Worm (Caenorhabditis elegans) whole organism, L1 larva: Measurements from ENCODE around the gene ced-2.

ENCODE experiments used
- C04F5.9 ChIP-seq: sonication (generic microtip); optimal IDR thresholded peaks from 2 replicates; lab custom pipeline; 2016; ENCODE audit warnings: missing genetic modification characterization, missing compliant biosample characterization
- C16A3.4 ChIP-seq: fragments of 150-350 bp; optimal IDR thresholded peaks from 2 replicates; lab custom pipeline; 2014; ENCODE audit warnings: missing biosample characterization, missing genetic modification characterization
- C34B4.2 ChIP-seq: sonication (generic microtip); optimal IDR thresholded peaks from 2 replicates; lab custom pipeline; 2017; ENCODE audit warnings: mild to moderate bottlenecking, missing genetic modification characterization, missing compliant biosample characterization
- F16B12.6 ChIP-seq: fragments of 150-350 bp; optimal IDR thresholded peaks from 2 replicates; lab custom pipeline; 2014; ENCODE audit warnings: missing biosample characterization, missing genetic modification characterization
- Y116A8C.19 ChIP-seq: sonication (generic microtip); optimal IDR thresholded peaks from 2 replicates; lab custom pipeline; 2016; ENCODE audit warnings: missing compliant biosample characterization, missing genetic modification characterization, borderline replicate concordance
- alr-1 ChIP-seq: fragments of 200-800 bp; sonication (Bioruptor generic); optimal IDR thresholded peaks from 2 replicates; lab custom pipeline; 2018; ENCODE audit warnings: borderline replicate concordance, mild to moderate bottlenecking, missing genetic modification characterization, missing compliant biosample characterization
- ceh-63 ChIP-seq: fragments of 200-800 bp; sonication (Bioruptor generic); optimal IDR thresholded peaks from 2 replicates; lab custom pipeline; 2018; ENCODE audit warnings: mild to moderate bottlenecking, missing genetic modification characterization, missing compliant biosample characterization
- dpl-1 ChIP-seq, 3 experiments: fragments of 150-350 bp in 2 of 3; sonication (generic microtip) in 1 of 3; optimal IDR thresholded peaks; 2 replicates each; lab custom pipeline; 2014 to 2017; ENCODE audit warnings: missing biosample characterization in 3 of 3, missing genetic modification characterization in 3 of 3, missing genetic modification reagents in 3 of 3
- efl-3 ChIP-seq: fragments of 200-800 bp; sonication (Bioruptor generic); optimal IDR thresholded peaks from 2 replicates; lab custom pipeline; 2018; ENCODE audit warnings: mild to moderate bottlenecking, missing genetic modification characterization, missing compliant biosample characterization
- egl-13 ChIP-seq: sonication (generic microtip); optimal IDR thresholded peaks from 2 replicates; lab custom pipeline; 2016; ENCODE audit warnings: missing genotype, missing genetic modification reagents, missing genetic modification characterization, missing compliant biosample characterization
- elt-2 ChIP-seq: sonication (generic microtip); optimal IDR thresholded peaks from 2 replicates; lab custom pipeline; 2016; ENCODE audit warnings: missing genetic modification characterization, mild to moderate bottlenecking, inconsistent platforms, missing compliant biosample characterization, missing genetic modification reagents
- fkh-10 ChIP-seq: sonication (generic microtip); optimal IDR thresholded peaks from 2 replicates; lab custom pipeline; 2017; ENCODE audit warnings: missing biosample characterization, missing genetic modification reagents, missing genetic modification characterization
- fkh-8 ChIP-seq: sonication (generic microtip); optimal IDR thresholded peaks from 2 replicates; lab custom pipeline; 2016; ENCODE audit warnings: mild to moderate bottlenecking, missing genetic modification characterization, missing compliant biosample characterization
- grh-1 ChIP-seq: fragments of 200-800 bp; sonication (Bioruptor generic); IDR thresholded peaks from 2 replicates; pipeline ENCODE4 v1.3.6; 2022; ENCODE audit warnings: missing genetic modification reagents, missing genetic modification characterization, missing compliant biosample characterization
- hlh-17 ChIP-seq: fragments of 200-800 bp; sonication (Bioruptor generic); optimal IDR thresholded peaks from 2 replicates; lab custom pipeline; 2018; ENCODE audit warnings: missing genetic modification characterization, mild to moderate bottlenecking, missing compliant biosample characterization, moderate library complexity, borderline replicate concordance
- hpl-2 ChIP-seq: fragments of 150-350 bp; optimal IDR thresholded peaks from 2 replicates; lab custom pipeline; 2014; ENCODE audit warnings: missing biosample characterization, missing genetic modification reagents, missing genetic modification characterization
- lin-14 ChIP-seq: fragments of 200-800 bp; sonication (Bioruptor generic); optimal IDR thresholded peaks from 2 replicates; lab custom pipeline; 2018; ENCODE audit warnings: mild to moderate bottlenecking, missing genetic modification characterization, moderate library complexity, missing compliant biosample characterization
- lin-15B ChIP-seq: fragments of 150-350 bp; sonication (generic microtip); optimal IDR thresholded peaks from 3 replicates; lab custom pipeline; 2014; ENCODE audit warnings: missing biosample characterization, missing genetic modification characterization
- lin-35 ChIP-seq, 2 experiments: fragments of 150-350 bp; optimal IDR thresholded peaks; 2 replicates each; lab custom pipeline; 2014; ENCODE audit warnings: missing biosample characterization in 2 of 2, missing genetic modification characterization in 2 of 2, missing genetic modification reagents in 2 of 2
- lin-39 ChIP-seq: fragments of 150-350 bp; optimal IDR thresholded peaks from 2 replicates; lab custom pipeline; 2014; ENCODE audit warnings: missing biosample characterization, missing genetic modification reagents, missing genetic modification characterization
- mab-9 ChIP-seq: fragments of 200-800 bp; sonication (Bioruptor generic); IDR thresholded peaks from 2 replicates; pipeline ENCODE4 v1.3.6; 2022; ENCODE audit warnings: missing genetic modification reagents, missing genetic modification characterization, missing compliant biosample characterization
- mef-2 ChIP-seq: fragments of 150-350 bp; optimal IDR thresholded peaks from 2 replicates; lab custom pipeline; 2014; ENCODE audit warnings: missing biosample characterization, missing genetic modification characterization
- nhr-12 ChIP-seq: sonication (generic microtip); optimal IDR thresholded peaks from 2 replicates; lab custom pipeline; 2017; ENCODE audit warnings: missing biosample characterization, missing genetic modification characterization
- nhr-237 ChIP-seq: fragments of 150-350 bp; optimal IDR thresholded peaks from 2 replicates; lab custom pipeline; 2014; ENCODE audit warnings: missing biosample characterization, missing genetic modification characterization
- nhr-28 ChIP-seq: fragments of 150-350 bp; optimal IDR thresholded peaks from 2 replicates; lab custom pipeline; 2014; ENCODE audit warnings: missing biosample characterization, missing genetic modification characterization
- nhr-76 ChIP-seq: sonication (generic microtip); optimal IDR thresholded peaks from 2 replicates; lab custom pipeline; 2017; ENCODE audit warnings: missing biosample characterization, missing genetic modification characterization
- nhr-77 ChIP-seq: fragments of 150-350 bp; optimal IDR thresholded peaks from 2 replicates; lab custom pipeline; 2014; ENCODE audit warnings: missing biosample characterization, missing genetic modification characterization
- nhr-90 ChIP-seq: sonication (generic microtip); optimal IDR thresholded peaks from 2 replicates; lab custom pipeline; 2016; ENCODE audit warnings: mild to moderate bottlenecking, missing genetic modification characterization, missing compliant biosample characterization; ENCODE audit not compliant: poor library complexity
- pax-3 ChIP-seq: fragments of 200-800 bp; sonication (Bioruptor generic); optimal IDR thresholded peaks from 2 replicates; lab custom pipeline; 2018; ENCODE audit warnings: mild to moderate bottlenecking, missing genetic modification characterization, moderate library complexity, missing compliant biosample characterization
- pqm-1 ChIP-seq: sonication (generic microtip); optimal IDR thresholded peaks from 3 replicates; lab custom pipeline; 2017; ENCODE audit warnings: missing biosample characterization, missing genetic modification characterization
- rnt-1 ChIP-seq: sonication (generic microtip); optimal IDR thresholded peaks from 2 replicates; lab custom pipeline; 2016; ENCODE audit warnings: mild to moderate bottlenecking, missing genetic modification characterization, moderate library complexity, missing compliant biosample characterization
- snpc-4 ChIP-seq: fragments of 150-350 bp; optimal IDR thresholded peaks from 2 replicates; lab custom pipeline; 2014; ENCODE audit warnings: missing biosample characterization, missing genetic modification characterization
- snu-23 ChIP-seq: sonication (generic microtip); optimal IDR thresholded peaks from 2 replicates; lab custom pipeline; 2016; ENCODE audit warnings: missing genetic modification characterization, missing compliant biosample characterization
- sox-4 ChIP-seq: sonication (generic microtip); optimal IDR thresholded peaks from 2 replicates; lab custom pipeline; 2016; ENCODE audit warnings: missing genetic modification characterization, missing compliant biosample characterization
- swsn-7 ChIP-seq: sonication (generic microtip); optimal IDR thresholded peaks from 2 replicates; lab custom pipeline; 2016; ENCODE audit warnings: missing genetic modification characterization, missing compliant biosample characterization
- tbx-2 ChIP-seq: sonication (generic microtip); optimal IDR thresholded peaks from 2 replicates; lab custom pipeline; 2016; ENCODE audit warnings: missing genetic modification characterization, missing compliant biosample characterization
- tlp-1 ChIP-seq: fragments of 150-350 bp; optimal IDR thresholded peaks from 2 replicates; lab custom pipeline; 2014; ENCODE audit warnings: missing biosample characterization, missing genetic modification characterization
- unc-130 ChIP-seq: fragments of 150-350 bp; optimal IDR thresholded peaks from 2 replicates; lab custom pipeline; 2017; ENCODE audit warnings: missing biosample characterization, missing genetic modification characterization, inconsistent platforms
- unc-62 ChIP-seq: fragments of 150-350 bp; optimal IDR thresholded peaks from 2 replicates; lab custom pipeline; 2014; ENCODE audit warnings: missing biosample characterization, missing genetic modification reagents, missing genetic modification characterization
- unc-86 ChIP-seq: sonication (generic microtip); optimal IDR thresholded peaks from 2 replicates; lab custom pipeline; 2016; ENCODE audit warnings: missing genetic modification characterization, missing compliant biosample characterization
- unc-98 ChIP-seq: fragments of 200-800 bp; sonication (Bioruptor generic); IDR thresholded peaks from 2 replicates; pipeline ENCODE4 v1.3.6; 2022; ENCODE audit warnings: missing genetic modification characterization, missing compliant biosample characterization
- xbp-1 ChIP-seq: sonication (generic microtip); optimal IDR thresholded peaks from 2 replicates; lab custom pipeline; 2016; ENCODE audit warnings: missing genetic modification characterization, missing compliant biosample characterization
- ztf-11 ChIP-seq, 2 experiments: sonication (generic microtip); optimal IDR thresholded peaks; 2 replicates each; lab custom pipeline; 2016 to 2017; ENCODE audit warnings: missing genetic modification characterization in 2 of 2, missing biosample characterization in 1 of 2, missing compliant biosample characterization in 1 of 2
- ztf-4 ChIP-seq: fragments of 150-350 bp; optimal IDR thresholded peaks from 2 replicates; lab custom pipeline; 2014; ENCODE audit warnings: missing biosample characterization, missing genetic modification characterization

The ced-2 gene

DNA sequence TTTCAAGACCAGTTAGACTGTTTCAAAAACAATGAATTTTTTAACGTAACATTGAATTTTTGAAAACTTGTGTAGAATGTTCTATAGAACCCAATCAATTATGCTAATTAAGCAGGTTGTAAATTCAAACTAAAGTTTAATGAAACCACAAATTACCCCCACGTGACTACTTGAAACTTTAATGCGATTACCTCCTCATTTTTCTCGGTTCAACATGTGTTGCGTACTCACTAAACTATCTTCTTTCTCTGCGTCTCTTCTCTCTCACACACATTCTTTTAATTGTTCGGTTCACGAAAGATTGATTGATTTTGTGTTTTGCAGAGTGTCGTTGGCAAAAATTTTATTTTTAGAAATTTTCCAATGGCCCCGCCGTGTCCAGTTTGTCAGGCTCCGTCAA, 26.6 kb downstream of the ced-2 start, which contains the start of gene nhr-87 (continued):
- TF ChIP-seq pqm-1 (tag; lab: Kevin White, UChicago) (no peak), rnt-1 (tag; lab: Kevin White, UChicago) (peak; percentile 87), ztf-4 (tag; lab: Kevin White, UChicago) (no peak), mab-9 (GFP tag; lab: Robert Waterston, UW) (no peak), nhr-77 (tag; lab: Kevin White, UChicago) (no peak), efl-3 (no peak), elt-2 (tag; lab: Kevin White, UChicago) (no peak), Y116A8C.19 (tag; lab: Kevin White, UChicago) (no peak), C34B4.2 (tag; lab: Kevin White, UChicago) (no peak), lin-14 (GFP tag; lab: Kevin White, UChicago) (peak; percentile 92), egl-13 (no peak), swsn-7 (tag; lab: Kevin White, UChicago) (peak; percentile 55), alr-1 (tag; lab: Kevin White, UChicago) (no peak), unc-62 (GFP tag; lab: Kevin White, UChicago) (no peak), nhr-12 (tag; lab: Kevin White, UChicago) (no peak), ztf-11 (tag; optimal IDR thresholded peaks at IDR 0.05; lab: Kevin White, UChicago) (no peak), xbp-1 (tag; lab: Kevin White, UChicago) (peak; percentile 38), lin-35 (GFP tag; optimal IDR thresholded peaks at IDR 0.05; lab: Kevin White, UChicago) (peak; percentile 36 to 68), C04F5.9 (tag; lab: Kevin White, UChicago) (no peak), sox-4 (tag; lab: Kevin White, UChicago) (no peak), snpc-4 (no peak), dpl-1 (GFP tag; optimal IDR thresholded peaks at IDR 0.05; lab: Kevin White, UChicago) (peak in 2 of 3 experiments; percentile 23 to 33), grh-1 (GFP tag; lab: Robert Waterston, UW) (peak; percentile 78), hpl-2 (GFP tag; lab: Kevin White, UChicago) (no peak), lin-15B (tag; lab: Kevin White, UChicago) (no peak), tlp-1 (tag; lab: Kevin White, UChicago) (no peak), unc-130 (tag; lab: Kevin White, UChicago) (peak; percentile 59), ceh-63 (GFP tag; lab: Kevin White, UChicago) (no peak), nhr-28 (tag; lab: Kevin White, UChicago) (no peak), fkh-8 (tag; lab: Kevin White, UChicago) (no peak), nhr-76 (no peak), fkh-10 (GFP tag; lab: Kevin White, UChicago) (no peak), snu-23 (GFP tag; lab: Kevin White, UChicago) (peak; percentile 81), F16B12.6 (tag; lab: Kevin White, UChicago) (no peak), mef-2 (tag; lab: Kevin White, UChicago) (no peak), unc-86 (tag; lab: Kevin White, UChicago) (no peak), hlh-17 (GFP tag; lab: Kevin White, UChicago) (no peak), lin-39 (tag; lab: Kevin White, UChicago) (peak; percentile 89), nhr-237 (no peak), unc-98 (GFP tag; lab: Robert Waterston, UW) (no peak), C16A3.4 (tag; lab: Kevin White, UChicago) (peak; percentile 24), nhr-90 (peak; percentile 51), pax-3 (no peak), tbx-2 (peak; percentile 58)
